Worm (Caenorhabditis elegans) whole organism, late embryonic: ENCODE data around the gene dmsr-16.
A peak's percentile ranks its signal among the peaks of the same experiment; 100 is the strongest.

Experiments used
- C08G9.2 ChIP-seq: sonication (generic microtip); optimal IDR thresholded peaks from 2 replicates; lab custom pipeline; 2016; ENCODE audit warnings: mild to moderate bottlenecking, missing genetic modification characterization, moderate library complexity, missing compliant biosample characterization
- F13H6.1 ChIP-seq: sonication (generic microtip); optimal IDR thresholded peaks from 2 replicates; lab custom pipeline; 2016; ENCODE audit warnings: missing genetic modification characterization, missing compliant biosample characterization
- K02D7.2 ChIP-seq: sonication (generic microtip); optimal IDR thresholded peaks from 2 replicates; lab custom pipeline; 2017; ENCODE audit warnings: mild to moderate bottlenecking, missing genetic modification characterization, missing compliant biosample characterization
- K09A11.1 ChIP-seq: sonication (generic microtip); optimal IDR thresholded peaks from 2 replicates; lab custom pipeline; 2017; ENCODE audit warnings: antibody characterized with exemption, mild to moderate bottlenecking, missing genetic modification characterization, missing compliant biosample characterization; ENCODE audit not compliant: insufficient read depth
- ahr-1 ChIP-seq: sonication (generic microtip); optimal IDR thresholded peaks from 2 replicates; lab custom pipeline; 2016; ENCODE audit warnings: missing genetic modification characterization, missing compliant biosample characterization
- ama-1 ChIP-seq: fragments of 150-350 bp; optimal IDR thresholded peaks from 2 replicates; lab custom pipeline; 2014
- ceh-18 ChIP-seq: sonication (generic microtip); optimal IDR thresholded peaks from 2 replicates; lab custom pipeline; 2016; ENCODE audit warnings: missing genetic modification characterization, missing compliant biosample characterization
- ceh-22 ChIP-seq: sonication (generic microtip); optimal IDR thresholded peaks from 2 replicates; lab custom pipeline; 2017; ENCODE audit warnings: missing biosample characterization, missing genetic modification characterization
- ceh-30 ChIP-seq: fragments of 150-350 bp; optimal IDR thresholded peaks from 2 replicates; lab custom pipeline; 2014; ENCODE audit warnings: missing biosample characterization, missing genetic modification characterization
- ceh-31 ChIP-seq: sonication (generic microtip); optimal IDR thresholded peaks from 2 replicates; lab custom pipeline; 2016; ENCODE audit warnings: missing genetic modification characterization, missing compliant biosample characterization
- ceh-45 ChIP-seq: fragments of 200-800 bp; sonication (Bioruptor generic); IDR thresholded peaks from 2 replicates; pipeline ENCODE4 v1.3.6; 2022; ENCODE audit warnings: missing genetic modification reagents, missing genetic modification characterization, missing compliant biosample characterization
- ceh-48 ChIP-seq: sonication (generic microtip); optimal IDR thresholded peaks from 2 replicates; lab custom pipeline; 2016; ENCODE audit warnings: missing genetic modification characterization, inconsistent platforms, missing compliant biosample characterization
- che-1 ChIP-seq: sonication (generic microtip); optimal IDR thresholded peaks from 2 replicates; lab custom pipeline; 2016; ENCODE audit warnings: mild to moderate bottlenecking, missing genetic modification characterization, missing compliant biosample characterization
- dmd-4 ChIP-seq: sonication (generic microtip); optimal IDR thresholded peaks from 2 replicates; lab custom pipeline; 2016; ENCODE audit warnings: borderline replicate concordance, missing genetic modification characterization, missing compliant biosample characterization
- elt-2 ChIP-seq: sonication (generic microtip); optimal IDR thresholded peaks from 2 replicates; lab custom pipeline; 2016; ENCODE audit warnings: missing genetic modification reagents, missing genetic modification characterization, missing compliant biosample characterization
- ets-4 ChIP-seq: sonication (generic microtip); optimal IDR thresholded peaks from 2 replicates; lab custom pipeline; 2016; ENCODE audit warnings: missing genetic modification characterization, missing compliant biosample characterization
- eyg-1 ChIP-seq: sonication (generic microtip); optimal IDR thresholded peaks from 2 replicates; lab custom pipeline; 2016; ENCODE audit warnings: missing genotype, missing genetic modification characterization, missing compliant biosample characterization
- fax-1 ChIP-seq: sonication (generic microtip); optimal IDR thresholded peaks from 2 replicates; lab custom pipeline; 2016; ENCODE audit warnings: missing genotype, missing genetic modification characterization, missing compliant biosample characterization
- hlh-13 ChIP-seq: fragments of 200-800 bp; sonication (Bioruptor generic); optimal IDR thresholded peaks from 2 replicates; lab custom pipeline; 2018; ENCODE audit warnings: mild to moderate bottlenecking, missing genetic modification characterization, missing compliant biosample characterization
- lin-11 ChIP-seq: fragments of 200-800 bp; sonication (Bioruptor generic); optimal IDR thresholded peaks from 2 replicates; lab custom pipeline; 2018; ENCODE audit warnings: mild to moderate bottlenecking, missing genetic modification characterization, missing compliant biosample characterization
- mec-3 ChIP-seq: sonication (generic microtip); optimal IDR thresholded peaks from 2 replicates; lab custom pipeline; 2016; ENCODE audit warnings: borderline replicate concordance, missing genetic modification characterization, missing compliant biosample characterization
- nfya-1 ChIP-seq: sonication (generic microtip); optimal IDR thresholded peaks from 2 replicates; lab custom pipeline; 2017; ENCODE audit warnings: missing genetic modification characterization, mild to moderate bottlenecking, missing compliant biosample characterization, antibody characterized with exemption, moderate library complexity
- nhr-232 ChIP-seq: sonication (generic microtip); optimal IDR thresholded peaks from 2 replicates; lab custom pipeline; 2016; ENCODE audit warnings: missing genetic modification characterization, missing compliant biosample characterization
- pat-9 ChIP-seq: fragments of 200-800 bp; sonication (Bioruptor generic); optimal IDR thresholded peaks from 2 replicates; lab custom pipeline; 2018; ENCODE audit warnings: mild to moderate bottlenecking, missing genetic modification characterization, moderate library complexity, missing compliant biosample characterization
- pha-2 ChIP-seq: sonication (generic microtip); optimal IDR thresholded peaks from 2 replicates; lab custom pipeline; 2017; ENCODE audit warnings: mild to moderate bottlenecking, missing genetic modification characterization, missing compliant biosample characterization
- pqm-1 ChIP-seq: sonication (generic microtip); optimal IDR thresholded peaks from 2 replicates; lab custom pipeline; 2016; ENCODE audit warnings: missing genetic modification characterization, missing compliant biosample characterization
- pros-1 ChIP-seq: fragments of 150-350 bp; optimal IDR thresholded peaks from 2 replicates; lab custom pipeline; 2014; ENCODE audit warnings: missing biosample characterization, missing genetic modification reagents, missing genetic modification characterization
- sox-4 ChIP-seq: sonication (generic microtip); optimal IDR thresholded peaks from 2 replicates; lab custom pipeline; 2017; ENCODE audit warnings: mild to moderate bottlenecking, missing genetic modification characterization, inconsistent platforms, missing compliant biosample characterization
- syd-9 ChIP-seq: sonication (generic microtip); optimal IDR thresholded peaks from 2 replicates; lab custom pipeline; 2016; ENCODE audit warnings: mild to moderate bottlenecking, missing genetic modification characterization, moderate library complexity, missing compliant biosample characterization
- tbx-2 ChIP-seq: sonication (generic microtip); optimal IDR thresholded peaks from 2 replicates; lab custom pipeline; 2016; ENCODE audit warnings: missing genetic modification characterization, missing compliant biosample characterization
- unc-42 ChIP-seq: sonication (generic microtip); optimal IDR thresholded peaks from 2 replicates; lab custom pipeline; 2016; ENCODE audit warnings: missing genotype, missing genetic modification characterization, missing compliant biosample characterization
- ztf-16 ChIP-seq: sonication (generic microtip); optimal IDR thresholded peaks from 2 replicates; lab custom pipeline; 2017; ENCODE audit warnings: missing genetic modification characterization, missing compliant biosample characterization

dmsr-16 gene

ce11 chrV:6828786-6829185, 19.9 kb upstream of the dmsr-16 start, which contains the start of gene dmsr-15:
Gene dmsr-15 (minus strand): TSS chrV:6828886.
- no peak for TF ChIP-seq ceh-48 (tag; lab: Kevin White, UChicago)
- no peak for TF ChIP-seq syd-9 (tag; lab: Kevin White, UChicago)
- no peak for TF ChIP-seq unc-42 (tag; lab: Kevin White, UChicago)

- TF ChIP-seq syd-9 (tag; lab: Kevin White, UChicago) (no peak), ets-4 (tag; lab: Kevin White, UChicago) (no peak), sox-4 (no peak), fax-1 (no peak), F13H6.1 (no peak), elt-2 (tag; lab: Kevin White, UChicago) (peak; percentile 85), che-1 (tag; lab: Kevin White, UChicago) (no peak)
Measured at ce11 chrV:6823432-6823831, 14.6 kb upstream of the dmsr-16 start.

- no peak for TF ChIP-seq C08G9.2 (tag; lab: Kevin White, UChicago)
- TF ChIP-seq pat-9 = no peak
Measured at ce11 chrV:6821509-6821908, 12.6 kb upstream of the dmsr-16 start, which contains the start of gene T15B7.8. Gene T15B7.8 (plus strand): TSS chrV:6821809.

ce11 chrV:6819812-6820211, 10.9 kb upstream of the dmsr-16 start, which contains the start of gene dmsr-13:
Gene dmsr-13 (minus strand): TSS chrV:6819912.
- TF ChIP-seq tbx-2 (tag; lab: Kevin White, UChicago) = no peak
- no peak for TF ChIP-seq mec-3 (tag; lab: Kevin White, UChicago)
- no peak for TF ChIP-seq dmd-4
- no peak for TF ChIP-seq ets-4 (tag; lab: Kevin White, UChicago)
- TF ChIP-seq fax-1 = no peak
- TF ChIP-seq F13H6.1 = no peak
- TF ChIP-seq ceh-18 (tag; lab: Kevin White, UChicago) = no peak
- no peak for TF ChIP-seq ceh-31 (tag; lab: Kevin White, UChicago)
- no peak for TF ChIP-seq ceh-30 (tag; lab: Kevin White, UChicago)
- TF ChIP-seq, all 69 proteins: peak for 0

ce11 chrV:6817184-6817583, 8.3 kb upstream of the dmsr-16 start, which contains the start of gene dmsr-14:
Gene dmsr-14 (minus strand): TSS chrV:6817284.
- TF ChIP-seq K02D7.2 (tag; lab: Kevin White, UChicago) (no peak), hlh-13 (GFP tag; lab: Kevin White, UChicago) (no peak), ceh-22 (tag; lab: Kevin White, UChicago) (no peak), nfya-1 (tag; lab: Kevin White, UChicago) (no peak), pqm-1 (no peak), ceh-48 (tag; lab: Kevin White, UChicago) (no peak), ahr-1 (tag; lab: Kevin White, UChicago) (no peak), ztf-16 (no peak), lin-11 (no peak), pros-1 (tag; lab: Kevin White, UChicago) (no peak), unc-42 (tag; lab: Kevin White, UChicago) (no peak)

ce11 chrV:6813862-6814261, 5.0 kb upstream of the dmsr-16 start:
- no peak for TF ChIP-seq lin-11
- no peak for TF ChIP-seq ama-1 (lab: Kevin White, UChicago)
- TF ChIP-seq nhr-232 (tag; lab: Kevin White, UChicago) = no peak
- TF ChIP-seq ceh-48 (tag; lab: Kevin White, UChicago) = no peak
- no peak for TF ChIP-seq eyg-1 (tag; lab: Kevin White, UChicago)
- no peak for TF ChIP-seq ceh-45
- TF ChIP-seq pat-9 = no peak
- TF ChIP-seq K09A11.1 = no peak
- TF ChIP-seq pha-2 (tag; lab: Kevin White, UChicago) = no peak
